Worm (Caenorhabditis elegans) whole organism, L2 larva: ENCODE data around the gene F07B10.4.

Experiments
- ama-1 ChIP-seq: fragments of 150-350 bp; optimal IDR thresholded peaks from 2 replicates; lab custom pipeline; 2018; ENCODE audit warnings: inconsistent platforms
- elt-1 ChIP-seq: fragments of 150-350 bp; optimal IDR thresholded peaks from 2 replicates; lab custom pipeline; 2014; ENCODE audit warnings: missing biosample characterization, missing genetic modification characterization
- elt-3 ChIP-seq: sonication (generic microtip); optimal IDR thresholded peaks from 2 replicates; lab custom pipeline; 2017; ENCODE audit warnings: missing biosample characterization, missing genetic modification characterization
- fos-1 ChIP-seq: fragments of 150-350 bp; optimal IDR thresholded peaks from 2 replicates; lab custom pipeline; 2014; ENCODE audit warnings: missing biosample characterization, missing genetic modification characterization
- sem-4 ChIP-seq: fragments of 150-350 bp; optimal IDR thresholded peaks from 2 replicates; lab custom pipeline; 2014; ENCODE audit warnings: missing biosample characterization, missing genetic modification reagents, missing genetic modification characterization
- sma-9 ChIP-seq, 2 experiments: fragments of 150-350 bp in 1 of 2; sonication (generic microtip) in 1 of 2; optimal IDR thresholded peaks; 2 replicates each; lab custom pipeline; 2014 to 2016; ENCODE audit warnings: missing genetic modification characterization in 2 of 2, mild to moderate bottlenecking in 1 of 2, missing biosample characterization in 1 of 2, missing compliant biosample characterization in 1 of 2, missing genetic modification reagents in 1 of 2, moderate library complexity in 1 of 2
- zag-1 ChIP-seq: fragments of 150-350 bp; optimal IDR thresholded peaks from 2 replicates; lab custom pipeline; 2014; ENCODE audit warnings: missing biosample characterization, missing genetic modification characterization
- ztf-4 ChIP-seq: fragments of 150-350 bp; optimal IDR thresholded peaks from 2 replicates; lab custom pipeline; 2014; ENCODE audit warnings: missing biosample characterization, missing genetic modification characterization

DNA sequence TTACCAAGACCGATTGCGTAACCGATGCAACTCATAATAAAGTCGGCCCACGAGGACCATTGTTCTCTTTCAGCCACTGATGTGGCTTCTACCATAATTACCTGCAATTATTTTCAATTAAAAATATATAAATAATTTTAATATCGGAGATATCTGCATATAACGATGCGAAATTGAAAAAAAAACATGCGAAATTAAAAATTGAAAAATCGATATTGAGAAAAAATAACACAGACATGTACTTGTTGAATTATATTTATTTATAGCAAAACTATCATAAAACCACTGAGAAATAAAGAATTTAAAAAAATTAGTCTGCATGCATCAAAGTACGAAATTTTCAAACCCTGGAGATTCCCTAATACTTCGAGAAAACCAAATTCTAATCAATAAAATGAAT lies 45.4 kb upstream of the F07B10.4 start, which contains the start of gene snf-11:
- TF ChIP-seq fos-1 (no peak), elt-3 (tag; lab: Kevin White, UChicago) (no peak), ztf-4 (tag; lab: Kevin White, UChicago) (no peak), sem-4 (no peak), sma-9 (GFP tag; optimal IDR thresholded peaks at IDR 0.05; lab: Kevin White, UChicago) (no peak), sma-9 (tag; optimal IDR thresholded peaks at IDR 0.05; lab: Kevin White, UChicago) (no peak), ama-1 (lab: Kevin White, UChicago) (no peak), elt-1 (tag; lab: Kevin White, UChicago) (no peak), zag-1 (tag; lab: Kevin White, UChicago) (no peak)
